Fruit fly (Drosophila melanogaster) whole organism, prepupa: ENCODE measurements around the gene CG31777.

Experiments used
- Blimp-1 ChIP-seq: fragments of 200-800 bp; sonication (Bioruptor generic); optimal IDR thresholded peaks from 3 replicates; lab custom pipeline; 2017; ENCODE audit warnings: missing biosample characterization, missing genetic modification characterization, mild to moderate bottlenecking, moderate library complexity, missing genetic modification reagents
- CG10631 ChIP-seq: fragments of 200-800 bp; sonication (Bioruptor generic); optimal IDR thresholded peaks from 2 replicates; lab custom pipeline; 2016; ENCODE audit warnings: missing biosample characterization, missing genetic modification characterization
- CG11294 ChIP-seq: fragments of 200-800 bp; sonication (Bioruptor generic); IDR thresholded peaks from 2 replicates; pipeline ENCODE4 v1.3.6; 2022; ENCODE audit warnings: missing biosample characterization, missing genetic modification characterization
- CG11762 ChIP-seq: fragments of 200-800 bp; sonication (Bioruptor generic); optimal IDR thresholded peaks from 3 replicates; lab custom pipeline; 2016; ENCODE audit warnings: missing biosample characterization, missing genetic modification characterization; ENCODE audit not compliant: insufficient read depth
- CG11902 ChIP-seq: fragments of 200-800 bp; sonication (Bioruptor generic); optimal IDR thresholded peaks from 3 replicates; lab custom pipeline; 2016; ENCODE audit warnings: missing biosample characterization, missing genetic modification characterization
- CG15336 ChIP-seq: fragments of 200-800 bp; sonication (Bioruptor generic); IDR thresholded peaks from 2 replicates; pipeline ENCODE4 v1.3.6; 2022; ENCODE audit warnings: missing biosample characterization, missing genetic modification characterization
- CG1621 ChIP-seq: fragments of 200-800 bp; sonication (Bioruptor generic); optimal IDR thresholded peaks from 3 replicates; lab custom pipeline; 2018; ENCODE audit warnings: missing biosample characterization, mild to moderate bottlenecking, missing genetic modification characterization
- CG16779 ChIP-seq: fragments of 200-800 bp; sonication (Bioruptor generic); optimal IDR thresholded peaks from 3 replicates; lab custom pipeline; 2017; ENCODE audit warnings: missing biosample characterization, mild to moderate bottlenecking, missing genetic modification characterization
- CG3032 ChIP-seq: fragments of 200-800 bp; optimal IDR thresholded peaks from 2 replicates; lab custom pipeline; 2019; ENCODE audit warnings: missing biosample characterization, mild to moderate bottlenecking, missing genetic modification characterization, moderate library complexity
- CG32006 ChIP-seq: fragments of 200-800 bp; sonication (Bioruptor generic); optimal IDR thresholded peaks from 3 replicates; lab custom pipeline; 2017; ENCODE audit warnings: missing biosample characterization, mild to moderate bottlenecking, missing genetic modification characterization
- CG3919 ChIP-seq: fragments of 200-800 bp; sonication (Bioruptor generic); optimal IDR thresholded peaks from 3 replicates; lab custom pipeline; 2016; ENCODE audit warnings: missing biosample characterization, missing genetic modification characterization
- CG4318 ChIP-seq: fragments of 200-800 bp; sonication (Bioruptor generic); optimal IDR thresholded peaks from 3 replicates; lab custom pipeline; 2017; ENCODE audit warnings: missing biosample characterization, mild to moderate bottlenecking, missing genetic modification characterization
- CG6163 ChIP-seq: fragments of 200-800 bp; sonication (Bioruptor generic); IDR thresholded peaks from 3 replicates; pipeline ENCODE4 v1.3.6; 2022; ENCODE audit warnings: missing biosample characterization, missing genetic modification characterization
- CG6276 ChIP-seq: fragments of 200-800 bp; sonication (Bioruptor generic); optimal IDR thresholded peaks from 2 replicates; lab custom pipeline; 2017; ENCODE audit warnings: missing biosample characterization, mild to moderate bottlenecking, missing genetic modification characterization
- CG6808 ChIP-seq: fragments of 200-800 bp; sonication (Bioruptor generic); optimal IDR thresholded peaks from 3 replicates; lab custom pipeline; 2017; ENCODE audit warnings: missing biosample characterization, missing genetic modification characterization, mild to moderate bottlenecking, moderate library complexity, missing genetic modification reagents
- CG6854 ChIP-seq: fragments of 200-800 bp; sonication (Bioruptor generic); optimal IDR thresholded peaks from 2 replicates; lab custom pipeline; 2017; ENCODE audit warnings: missing biosample characterization, mild to moderate bottlenecking, missing genetic modification characterization
- CG7368 ChIP-seq: fragments of 200-800 bp; sonication (Bioruptor generic); optimal IDR thresholded peaks from 3 replicates; lab custom pipeline; 2016; ENCODE audit warnings: missing biosample characterization, missing genetic modification characterization
- CG8319 ChIP-seq: fragments of 200-800 bp; sonication (Bioruptor generic); optimal IDR thresholded peaks from 3 replicates; lab custom pipeline; 2016; ENCODE audit warnings: missing biosample characterization, missing genetic modification characterization
- CG8632 ChIP-seq: fragments of 200-800 bp; sonication (Bioruptor generic); optimal IDR thresholded peaks from 3 replicates; lab custom pipeline; 2016; ENCODE audit warnings: missing biosample characterization, missing genetic modification characterization
- CG9139 ChIP-seq: fragments of 200-800 bp; sonication (Bioruptor generic); optimal IDR thresholded peaks from 3 replicates; lab custom pipeline; 2017; ENCODE audit warnings: missing biosample characterization, mild to moderate bottlenecking, missing genetic modification characterization
- Eip75B ChIP-seq: fragments of 200-800 bp; sonication (Bioruptor generic); optimal IDR thresholded peaks from 3 replicates; lab custom pipeline; 2016; ENCODE audit warnings: missing biosample characterization, missing genetic modification characterization
- Eip93F ChIP-seq: fragments of 200-800 bp; sonication (Bioruptor generic); optimal IDR thresholded peaks from 2 replicates; lab custom pipeline; 2016; ENCODE audit warnings: missing biosample characterization, mild to moderate bottlenecking, missing genetic modification characterization
- Ets21C ChIP-seq: fragments of 200-800 bp; sonication (Bioruptor generic); optimal IDR thresholded peaks from 3 replicates; lab custom pipeline; 2016; ENCODE audit warnings: missing biosample characterization, missing genetic modification characterization
- Ets96B ChIP-seq: fragments of 200-800 bp; optimal IDR thresholded peaks from 2 replicates; lab custom pipeline; 2019; ENCODE audit warnings: missing biosample characterization, mild to moderate bottlenecking, missing genetic modification characterization, moderate library complexity
- Gug ChIP-seq: fragments of 200-800 bp; sonication (Bioruptor generic); IDR thresholded peaks from 2 replicates; pipeline ENCODE4 v1.3.6; 2022; ENCODE audit warnings: missing biosample characterization, missing genetic modification characterization
- Hr38 ChIP-seq: sonication (Bioruptor generic); optimal IDR thresholded peaks from 2 replicates; lab custom pipeline; 2016; ENCODE audit warnings: missing biosample characterization, missing genetic modification characterization
- Hr39 ChIP-seq: fragments of 200-800 bp; sonication (Bioruptor generic); optimal IDR thresholded peaks from 2 replicates; lab custom pipeline; 2016; ENCODE audit warnings: missing biosample characterization, missing genetic modification characterization
- Hr4 ChIP-seq: fragments of 200-800 bp; sonication (Bioruptor generic); optimal IDR thresholded peaks from 3 replicates; lab custom pipeline; 2016; ENCODE audit warnings: missing biosample characterization, missing genetic modification characterization
- Lpt ChIP-seq: fragments of 200-800 bp; sonication (Bioruptor generic); optimal IDR thresholded peaks from 3 replicates; lab custom pipeline; 2016; ENCODE audit warnings: missing biosample characterization, missing genetic modification characterization
- Met ChIP-seq: fragments of 200-800 bp; sonication (Bioruptor generic); optimal IDR thresholded peaks from 3 replicates; lab custom pipeline; 2016; ENCODE audit warnings: missing biosample characterization, missing genetic modification characterization
- OdsH ChIP-seq: fragments of 200-800 bp; sonication (Bioruptor generic); optimal IDR thresholded peaks from 3 replicates; lab custom pipeline; 2016; ENCODE audit warnings: missing biosample characterization, missing genetic modification characterization
- Smox ChIP-seq: fragments of 200-800 bp; sonication (Bioruptor generic); optimal IDR thresholded peaks from 3 replicates; lab custom pipeline; 2016; ENCODE audit warnings: missing biosample characterization, missing genetic modification characterization
- Sox102F ChIP-seq: fragments of 200-800 bp; sonication (Bioruptor generic); optimal IDR thresholded peaks from 2 replicates; lab custom pipeline; 2016; ENCODE audit warnings: missing biosample characterization, mild to moderate bottlenecking, missing genetic modification characterization
- achi ChIP-seq: fragments of 200-800 bp; sonication (Bioruptor generic); optimal IDR thresholded peaks from 3 replicates; lab custom pipeline; 2016; ENCODE audit warnings: missing biosample characterization, missing genetic modification characterization
- acj6 ChIP-seq: fragments of 200-800 bp; sonication (Bioruptor generic); optimal IDR thresholded peaks from 3 replicates; lab custom pipeline; 2016; ENCODE audit warnings: missing biosample characterization, missing genetic modification characterization
- cyc ChIP-seq: fragments of 200-800 bp; sonication (Bioruptor generic); optimal IDR thresholded peaks from 3 replicates; lab custom pipeline; 2016; ENCODE audit warnings: missing biosample characterization, missing genetic modification characterization
- dac ChIP-seq: fragments of 200-800 bp; sonication (Bioruptor generic); optimal IDR thresholded peaks from 2 replicates; lab custom pipeline; 2017; ENCODE audit warnings: missing biosample characterization, mild to moderate bottlenecking, missing genetic modification characterization
- esn ChIP-seq: fragments of 200-800 bp; sonication (Bioruptor generic); optimal IDR thresholded peaks from 2 replicates; lab custom pipeline; 2016; ENCODE audit warnings: missing biosample characterization, mild to moderate bottlenecking, missing genetic modification characterization, moderate library complexity
- fd59A ChIP-seq: fragments of 200-800 bp; sonication (Bioruptor generic); optimal IDR thresholded peaks from 2 replicates; lab custom pipeline; 2017; ENCODE audit warnings: missing biosample characterization, mild to moderate bottlenecking, missing genetic modification characterization, missing genetic modification reagents
- fd85E ChIP-seq: fragments of 200-800 bp; sonication (Bioruptor generic); optimal IDR thresholded peaks from 3 replicates; lab custom pipeline; 2016; ENCODE audit warnings: missing biosample characterization, missing genetic modification characterization
- fkh ChIP-seq: fragments of 200-800 bp; sonication (Bioruptor generic); optimal IDR thresholded peaks from 3 replicates; lab custom pipeline; 2017; ENCODE audit warnings: missing biosample characterization, mild to moderate bottlenecking, missing genetic modification characterization, moderate library complexity
- lz ChIP-seq: fragments of 200-800 bp; sonication (Bioruptor generic); optimal IDR thresholded peaks from 3 replicates; lab custom pipeline; 2016; ENCODE audit warnings: missing biosample characterization, missing genetic modification characterization
- net ChIP-seq: fragments of 200-800 bp; sonication (Bioruptor generic); optimal IDR thresholded peaks from 3 replicates; lab custom pipeline; 2016; ENCODE audit warnings: missing biosample characterization, missing genetic modification characterization
- pdm3 ChIP-seq: fragments of 200-800 bp; sonication (Bioruptor generic); optimal IDR thresholded peaks from 3 replicates; lab custom pipeline; 2016; ENCODE audit warnings: missing biosample characterization, missing genetic modification characterization
- salr ChIP-seq, 2 experiments: fragments of 200-800 bp; sonication (Bioruptor generic); optimal IDR thresholded peaks; 3 replicates each; lab custom pipeline; 2016 to 2018; ENCODE audit warnings: missing biosample characterization in 2 of 2, missing genetic modification characterization in 2 of 2, mild to moderate bottlenecking in 1 of 2
- spab ChIP-seq: fragments of 200-800 bp; sonication (Bioruptor generic); optimal IDR thresholded peaks from 2 replicates; lab custom pipeline; 2017; ENCODE audit warnings: missing biosample characterization, mild to moderate bottlenecking, missing genetic modification characterization, missing genetic modification reagents
- ss ChIP-seq, 2 experiments: fragments of 200-800 bp; sonication (Bioruptor generic); optimal IDR thresholded peaks; 2 replicates in 1 of 2; 3 replicates in 1 of 2; lab custom pipeline; 2017 to 2018; ENCODE audit warnings: mild to moderate bottlenecking in 2 of 2, missing biosample characterization in 2 of 2, missing genetic modification characterization in 2 of 2, moderate library complexity in 1 of 2
- svp ChIP-seq: fragments of 200-800 bp; sonication (Bioruptor generic); peaks from one replicate; lab custom pipeline; 2016; ENCODE audit warnings: missing biosample characterization, missing genetic modification characterization
- vri ChIP-seq: fragments of 200-800 bp; sonication (Bioruptor generic); optimal IDR thresholded peaks from 3 replicates; lab custom pipeline; 2016; ENCODE audit warnings: missing biosample characterization, mild to moderate bottlenecking, missing genetic modification characterization

The CG31777 gene

dm6 chr2L:3737003-3737662 is 30.3 kb upstream of the CG31777 start (continued):
- peak; percentile 4 for TF ChIP-seq CG3032
- TF ChIP-seq Met (GFP tag; lab: Kevin White, UChicago), result no peak

- no peak for TF ChIP-seq esn (GFP tag; lab: Kevin White, UChicago)
- TF ChIP-seq Hr4 (GFP tag; lab: Kevin White, UChicago), result peak; percentile 85
- no peak for TF ChIP-seq Hr38 (GFP tag; lab: Kevin White, UChicago)
- no peak for TF ChIP-seq CG6163 (GFP tag; lab: Robert Waterston, UW)
- TF ChIP-seq CG4318 (GFP tag; lab: Kevin White, UChicago), result peak; percentile 74
- no peak for TF ChIP-seq CG6808 (GFP tag; lab: Kevin White, UChicago)
- peak in 1 of 2 experiments; percentile 42 for TF ChIP-seq salr (GFP tag; optimal IDR thresholded peaks at IDR 0.05; lab: Kevin White, UChicago)
- no peak for TF ChIP-seq CG9139 (GFP tag; lab: Kevin White, UChicago)
- no peak for TF ChIP-seq OdsH (GFP tag; lab: Kevin White, UChicago)
- TF ChIP-seq CG11294, result no peak
- TF ChIP-seq CG3919 (GFP tag; lab: Kevin White, UChicago), result peak; percentile 13
- TF ChIP-seq fd59A (GFP tag; lab: Kevin White, UChicago), result no peak
- TF ChIP-seq Met (GFP tag; lab: Kevin White, UChicago), result no peak
- TF ChIP-seq fd85E (GFP tag; lab: Kevin White, UChicago), result no peak
- TF ChIP-seq CG8632 (GFP tag; lab: Kevin White, UChicago), result no peak
- no peak for TF ChIP-seq CG7368 (GFP tag; lab: Kevin White, UChicago)
- TF ChIP-seq cyc (GFP tag; lab: Kevin White, UChicago), result no peak
- no peak for TF ChIP-seq Gug (GFP tag; lab: Robert Waterston, UW)
- no peak for TF ChIP-seq Blimp-1 (GFP tag; lab: Kevin White, UChicago)
- no peak for TF ChIP-seq Hr39 (GFP tag; lab: Kevin White, UChicago)
- peak; percentile 44 for TF ChIP-seq Lpt (GFP tag; lab: Kevin White, UChicago)
- TF ChIP-seq CG11762 (GFP tag; lab: Kevin White, UChicago), result no peak
- no peak for TF ChIP-seq vri (GFP tag; lab: Kevin White, UChicago)
- TF ChIP-seq CG1621, result no peak
- peak; percentile 74 for TF ChIP-seq dac (GFP tag; lab: Kevin White, UChicago)
- no peak for TF ChIP-seq spab (GFP tag; lab: Kevin White, UChicago)
- TF ChIP-seq net (GFP tag; lab: Kevin White, UChicago), result no peak
- TF ChIP-seq CG8319 (GFP tag; lab: Kevin White, UChicago), result no peak
- no peak for TF ChIP-seq Sox102F (GFP tag; lab: Kevin White, UChicago)
- TF ChIP-seq CG6854 (GFP tag; lab: Kevin White, UChicago), result no peak
- TF ChIP-seq ss (GFP tag; optimal IDR thresholded peaks at IDR 0.05; lab: Kevin White, UChicago), result no peak
- TF ChIP-seq CG15336 (GFP tag; lab: Robert Waterston, UW), result peak; percentile 62
- TF ChIP-seq svp (GFP tag; lab: Kevin White, UChicago), result no peak
- no peak for TF ChIP-seq achi (GFP tag; lab: Kevin White, UChicago)
- peak; percentile 0 for TF ChIP-seq pdm3 (GFP tag; lab: Kevin White, UChicago)
- TF ChIP-seq CG10631 (GFP tag; lab: Kevin White, UChicago), result peak; percentile 1
- TF ChIP-seq Ets21C (GFP tag; lab: Kevin White, UChicago), result no peak
- no peak for TF ChIP-seq CG3032
- no peak for TF ChIP-seq Ets96B (tag; lab: Kevin White, UChicago)
- TF ChIP-seq acj6 (GFP tag; lab: Kevin White, UChicago), result no peak
- TF ChIP-seq CG11902, result no peak
- TF ChIP-seq CG16779, result no peak
- peak; percentile 90 for TF ChIP-seq CG32006 (GFP tag; lab: Kevin White, UChicago)
- TF ChIP-seq Eip93F (GFP tag; lab: Kevin White, UChicago), result no peak
- TF ChIP-seq fkh (GFP tag; lab: Kevin White, UChicago), result no peak
- TF ChIP-seq Eip75B, result no peak
- no peak for TF ChIP-seq lz
- no peak for TF ChIP-seq Smox (GFP tag; lab: Kevin White, UChicago)
- TF ChIP-seq CG6276, result peak; percentile 74
These were observed 24.2 kb upstream of the CG31777 start for dm6 chr2L:3731055-3731454.
